Worm (Caenorhabditis elegans) whole organism, early embryonic: ENCODE measurements around the gene hmg-12.

ENCODE experiments used
- F13C5.2 ChIP-seq: sonication (generic microtip); optimal IDR thresholded peaks from 2 replicates; lab custom pipeline; 2017; ENCODE audit warnings: mild to moderate bottlenecking, missing genetic modification characterization, inconsistent platforms, missing compliant biosample characterization
- ama-1 ChIP-seq: fragments of 150-350 bp; optimal IDR thresholded peaks from 2 replicates; lab custom pipeline; 2014
- ceh-13 ChIP-seq: fragments of 200-800 bp; sonication (Bioruptor generic); optimal IDR thresholded peaks from 2 replicates; lab custom pipeline; 2018; ENCODE audit warnings: mild to moderate bottlenecking, missing genetic modification characterization, missing compliant biosample characterization
- ets-7 ChIP-seq: sonication (generic microtip); optimal IDR thresholded peaks from 2 replicates; lab custom pipeline; 2016; ENCODE audit warnings: missing genotype, missing genetic modification characterization, missing compliant biosample characterization
- flt-1 ChIP-seq: fragments of 200-800 bp; sonication (Bioruptor generic); IDR thresholded peaks from 2 replicates; pipeline ENCODE4 v1.3.6; 2022; ENCODE audit warnings: missing genetic modification characterization, missing compliant biosample characterization
- hmbx-1 ChIP-seq: sonication (generic microtip); optimal IDR thresholded peaks from 2 replicates; lab custom pipeline; 2016; ENCODE audit warnings: mild to moderate bottlenecking, missing genetic modification characterization, missing compliant biosample characterization
- hmg-4 ChIP-seq: fragments of 200-800 bp; sonication (Bioruptor generic); optimal IDR thresholded peaks from 2 replicates; lab custom pipeline; 2018; ENCODE audit warnings: mild to moderate bottlenecking, missing genetic modification characterization, missing compliant biosample characterization
- hnd-1 ChIP-seq: sonication (generic microtip); optimal IDR thresholded peaks from 2 replicates; lab custom pipeline; 2016; ENCODE audit warnings: missing genetic modification characterization, missing compliant biosample characterization
- pes-1 ChIP-seq: fragments of 200-800 bp; sonication (Bioruptor generic); IDR thresholded peaks from 2 replicates; pipeline ENCODE4 v1.3.6; 2022; ENCODE audit warnings: missing genetic modification reagents, missing genetic modification characterization, missing compliant biosample characterization
- scrt-1 ChIP-seq: fragments of 200-800 bp; sonication (Bioruptor generic); IDR thresholded peaks from 2 replicates; pipeline ENCODE4 v1.3.6; 2022; ENCODE audit warnings: missing genetic modification characterization, missing compliant biosample characterization
- sea-1 ChIP-seq: fragments of 200-800 bp; sonication (Bioruptor generic); conservative IDR thresholded peaks from 2 replicates; pipeline ENCODE4 v1.3.6; 2022; ENCODE audit warnings: missing genetic modification characterization, missing compliant biosample characterization
- tbx-11 ChIP-seq: fragments of 200-800 bp; sonication (Bioruptor generic); IDR thresholded peaks from 2 replicates; pipeline ENCODE4 v1.3.6; 2022; ENCODE audit warnings: missing genetic modification characterization, missing compliant biosample characterization

ce11 chrII:11893323-11893722, 23.0 kb upstream of the hmg-12 start, which contains the start of gene ZK930.2:
- TF ChIP-seq ama-1 (lab: Kevin White, UChicago) (no peak), F13C5.2 (no peak), hmg-4 (GFP tag; lab: Kevin White, UChicago) (no peak), pes-1 (no peak), ets-7 (no peak), hnd-1 (tag; lab: Kevin White, UChicago) (no peak), tbx-11 (GFP tag; lab: Robert Waterston, UW) (no peak), sea-1 (no peak), scrt-1 (GFP tag; lab: Robert Waterston, UW) (no peak), flt-1 (GFP tag; lab: Robert Waterston, UW) (no peak), hmbx-1 (no peak), ceh-13 (GFP tag; lab: Kevin White, UChicago) (no peak)
